Worm (Caenorhabditis elegans): ENCODE results near the gene R10E11.6.

- TF ChIP-seq Y116A8C.19 (tag; optimal IDR thresholded peaks at IDR 0.05; ENCODE audit: borderline replicate concordance) = no peak
- TF ChIP-seq elt-2 (tag; optimal IDR thresholded peaks at IDR 0.05) = no peak
- TF ChIP-seq C16A3.4 (tag; optimal IDR thresholded peaks at IDR 0.05) = no peak
- no peak for TF ChIP-seq sox-4 (tag; optimal IDR thresholded peaks at IDR 0.05)
- peak; percentile 15 for TF ChIP-seq mep-1 (tag; optimal IDR thresholded peaks at IDR 0.05)
- peak in 1 of 3 experiments; percentile 5 for TF ChIP-seq dpl-1 (GFP tag; optimal IDR thresholded peaks at IDR 0.05)
- TF ChIP-seq pqm-1 (tag; optimal IDR thresholded peaks at IDR 0.05) = no peak
- TF ChIP-seq skn-1 (tag; optimal IDR thresholded peaks at IDR 0.05) = no peak
- TF ChIP-seq ztf-11 (tag; optimal IDR thresholded peaks at IDR 0.05) = no peak
- TF ChIP-seq mef-2 (tag; optimal IDR thresholded peaks at IDR 0.05) = no peak
- no peak for TF ChIP-seq ces-1 (GFP tag; optimal IDR thresholded peaks at IDR 0.05)
- no peak for TF ChIP-seq aha-1 (tag; optimal IDR thresholded peaks at IDR 0.05)
These were observed 40.8 kb upstream of the R10E11.6 start for ce11 chrIII:9741985-9742384.
